Worm (Caenorhabditis elegans) whole organism, L3 larva: Measurements from ENCODE around the gene glr-4.

Experiments
- aly-2 ChIP-seq: fragments of 150-350 bp; optimal IDR thresholded peaks from 2 replicates; lab custom pipeline; 2014; ENCODE audit warnings: missing biosample characterization, missing genetic modification characterization
- ama-1 ChIP-seq: fragments of 150-350 bp; optimal IDR thresholded peaks from 2 replicates; lab custom pipeline; 2018
- elt-2 ChIP-seq: sonication (generic microtip); optimal IDR thresholded peaks from 2 replicates; lab custom pipeline; 2016; ENCODE audit warnings: missing genetic modification reagents, mild to moderate bottlenecking, missing genetic modification characterization, missing compliant biosample characterization
- elt-3 ChIP-seq, 3 experiments: fragments of 150-350 bp in 1 of 3; sonication (generic microtip) in 2 of 3; optimal IDR thresholded peaks; 2 replicates in 2 of 3; 4 replicates in 1 of 3; lab custom pipeline; 2014 to 2017; ENCODE audit warnings: missing biosample characterization in 3 of 3, missing genetic modification characterization in 3 of 3
- jun-1 ChIP-seq: fragments of 150-350 bp; optimal IDR thresholded peaks from 2 replicates; lab custom pipeline; 2014; ENCODE audit warnings: missing biosample characterization, missing genetic modification reagents, missing genetic modification characterization
- mdl-1 ChIP-seq: fragments of 150-350 bp; optimal IDR thresholded peaks from 2 replicates; lab custom pipeline; 2014; ENCODE audit warnings: missing biosample characterization, missing genetic modification characterization
- nhr-12 ChIP-seq: fragments of 150-350 bp; optimal IDR thresholded peaks from 2 replicates; lab custom pipeline; 2014; ENCODE audit warnings: missing biosample characterization, missing genetic modification characterization
- nhr-237 ChIP-seq: fragments of 150-350 bp; optimal IDR thresholded peaks from 2 replicates; lab custom pipeline; 2014; ENCODE audit warnings: missing biosample characterization, missing genetic modification characterization
- nhr-67 ChIP-seq: fragments of 150-350 bp; optimal IDR thresholded peaks from 2 replicates; lab custom pipeline; 2014; ENCODE audit warnings: missing biosample characterization, missing genetic modification characterization
- sea-2 ChIP-seq: fragments of 150-350 bp; sonication (generic microtip); optimal IDR thresholded peaks from 4 replicates; lab custom pipeline; 2014; ENCODE audit warnings: missing biosample characterization, missing genetic modification reagents, missing genetic modification characterization
- snpc-4 ChIP-seq: fragments of 150-350 bp; optimal IDR thresholded peaks from 2 replicates; lab custom pipeline; 2014; ENCODE audit warnings: missing biosample characterization, missing genetic modification characterization
- tbx-2 ChIP-seq: sonication (generic microtip); optimal IDR thresholded peaks from 2 replicates; lab custom pipeline; 2016; ENCODE audit warnings: mild to moderate bottlenecking, missing genetic modification characterization, missing compliant biosample characterization
- unc-39 ChIP-seq: sonication (generic microtip); optimal IDR thresholded peaks from 4 replicates; lab custom pipeline; 2017; ENCODE audit warnings: missing biosample characterization, missing genetic modification characterization
- unc-62 ChIP-seq: fragments of 150-350 bp; sonication (generic microtip); optimal IDR thresholded peaks from 4 replicates; lab custom pipeline; 2014; ENCODE audit warnings: missing biosample characterization, missing genetic modification reagents, missing genetic modification characterization

DNA sequence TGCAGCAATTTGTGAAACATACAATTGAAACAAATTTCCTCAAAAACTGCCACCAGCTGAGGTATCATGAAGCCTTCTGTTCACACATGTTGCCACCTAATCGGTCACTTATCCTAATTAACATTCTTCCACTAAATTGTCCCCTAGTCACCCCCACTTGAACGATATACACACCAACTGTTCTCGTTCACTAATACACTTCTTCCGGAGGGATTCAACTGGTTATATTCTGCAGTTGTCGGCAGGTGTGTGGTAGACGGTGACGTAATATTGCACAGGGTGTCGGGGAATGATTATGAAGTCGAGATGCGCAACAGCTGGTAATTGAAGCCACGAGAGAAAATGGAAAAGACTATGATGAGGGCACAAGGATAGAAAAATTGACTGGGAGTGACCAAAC lies 21.3 kb upstream of the glr-4 start:
- TF ChIP-seq nhr-67 (tag; lab: Kevin White, UChicago) (no peak), snpc-4 (no peak), unc-39 (tag; lab: Kevin White, UChicago) (no peak), jun-1 (tag; lab: Kevin White, UChicago) (no peak), aly-2 (no peak), tbx-2 (no peak), mdl-1 (tag; lab: Kevin White, UChicago) (no peak), nhr-12 (tag; lab: Kevin White, UChicago) (no peak), sea-2 (GFP tag; lab: Kevin White, UChicago) (no peak), nhr-237 (tag; lab: Kevin White, UChicago) (no peak), elt-3 (tag; optimal IDR thresholded peaks at IDR 0.05; lab: Kevin White, UChicago) (no peak), unc-62 (no peak), ama-1 (lab: Kevin White, UChicago) (no peak), elt-2 (tag; lab: Kevin White, UChicago) (no peak)
